Fruit fly (Drosophila melanogaster) whole organism, adult: Measurements from ENCODE around the gene CG44476.

Experiments used
- bab1 ChIP-seq: fragments of 200-800 bp; sonication (Bioruptor generic); optimal IDR thresholded peaks from 3 replicates; lab custom pipeline; 2019; ENCODE audit warnings: missing biosample characterization, mild to moderate bottlenecking, missing genetic modification characterization, moderate library complexity
- kay ChIP-seq: fragments of 200-800 bp; sonication (Bioruptor generic); peaks from one replicate; lab custom pipeline; 2016; ENCODE audit warnings: missing biosample characterization, missing genetic modification characterization, borderline replicate concordance
- toe ChIP-seq: fragments of 200-800 bp; sonication (Bioruptor generic); optimal IDR thresholded peaks from 2 replicates; lab custom pipeline; 2016; ENCODE audit warnings: missing biosample characterization, missing genetic modification characterization

- no peak for TF ChIP-seq toe (GFP tag; lab: Kevin White, UChicago)
- no peak for TF ChIP-seq kay (GFP tag; lab: Kevin White, UChicago)
- TF ChIP-seq bab1 (GFP tag; lab: Kevin White, UChicago): no peak
Measured at dm6 chr2L:18143176-18143575, 30.2 kb upstream of the CG44476 start.
